Fruit fly (Drosophila melanogaster): ENCODE data around the gene Vps39.

- TF ChIP-seq CrebA (GFP tag; optimal IDR thresholded peaks at IDR 0.05; ENCODE audit: borderline replicate concordance): no peak
- no peak for TF ChIP-seq fru (GFP tag; optimal IDR thresholded peaks at IDR 0.05)
- TF ChIP-seq psq (GFP tag; optimal IDR thresholded peaks at IDR 0.05): no peak
- no peak for TF ChIP-seq Hr78 (GFP tag; optimal IDR thresholded peaks at IDR 0.05)
- TF ChIP-seq br (GFP tag; optimal IDR thresholded peaks at IDR 0.05): no peak
- no peak for TF ChIP-seq Rel (GFP tag; optimal IDR thresholded peaks at IDR 0.05)
- TF ChIP-seq Rel (tag; optimal IDR thresholded peaks at IDR 0.05): no peak
- TF ChIP-seq usp (GFP tag; optimal IDR thresholded peaks at IDR 0.05): no peak
- TF ChIP-seq h (GFP tag; optimal IDR thresholded peaks at IDR 0.05): no peak
- TF ChIP-seq HLH106 (tag; optimal IDR thresholded peaks at IDR 0.05): no peak
- TF ChIP-seq N (GFP tag; optimal IDR thresholded peaks at IDR 0.05): no peak
Observed at dm6 chr3R:18250815-18251214, 23.4 kb downstream of the Vps39 start, which contains the start of gene CG18598.

All from whole organism, wandering third instar larva.